Worm (Caenorhabditis elegans): ENCODE results near the gene clec-74.

- TF ChIP-seq dpl-1 (GFP tag; optimal IDR thresholded peaks at IDR 0.05) (no peak), skn-1 (tag; optimal IDR thresholded peaks at IDR 0.05) (no peak), aly-2 (tag; optimal IDR thresholded peaks at IDR 0.05) (no peak), nhr-25 (tag; optimal IDR thresholded peaks at IDR 0.05; ENCODE audit: borderline replicate concordance, insufficient read depth) (no peak), snpc-4 (tag; optimal IDR thresholded peaks at IDR 0.05) (no peak), madf-9 (GFP tag; conservative IDR thresholded peaks at IDR 0.05) (no peak), lsy-2 (tag; optimal IDR thresholded peaks at IDR 0.05) (no peak), mes-2 (tag; optimal IDR thresholded peaks at IDR 0.05; ENCODE audit: poor library complexity, severe bottlenecking) (no peak), ztf-11 (tag; optimal IDR thresholded peaks at IDR 0.05) (no peak), nhr-237 (tag; optimal IDR thresholded peaks at IDR 0.05) (no peak), F49E8.2 (tag; optimal IDR thresholded peaks at IDR 0.05; ENCODE audit: borderline replicate concordance) (no peak), daf-8 (GFP tag; IDR thresholded peaks at IDR 0.05) (no peak)
These were observed 44.2 kb upstream of the clec-74 start, which contains the start of gene F56D6.20 for ce11 chrIV:3912598-3912997.

Data from whole organism, L4 larva.